Worm (Caenorhabditis elegans) whole organism, early embryonic: ENCODE results near the gene D1005.10.

Experiments
- aly-1 ChIP-seq: sonication (generic microtip); optimal IDR thresholded peaks from 2 replicates; lab custom pipeline; 2016; ENCODE audit warnings: missing genetic modification characterization, missing compliant biosample characterization
- ama-1 ChIP-seq: fragments of 150-350 bp; optimal IDR thresholded peaks from 2 replicates; lab custom pipeline; 2014
- ceh-36 ChIP-seq: sonication (generic microtip); optimal IDR thresholded peaks from 2 replicates; lab custom pipeline; 2016; ENCODE audit warnings: missing genetic modification characterization, inconsistent platforms, missing compliant biosample characterization
- ets-7 ChIP-seq: sonication (generic microtip); optimal IDR thresholded peaks from 2 replicates; lab custom pipeline; 2016; ENCODE audit warnings: missing genotype, missing genetic modification characterization, missing compliant biosample characterization
- flt-1 ChIP-seq: fragments of 200-800 bp; sonication (Bioruptor generic); IDR thresholded peaks from 2 replicates; pipeline ENCODE4 v1.3.6; 2022; ENCODE audit warnings: missing genetic modification characterization, missing compliant biosample characterization
- hmbx-1 ChIP-seq: sonication (generic microtip); optimal IDR thresholded peaks from 2 replicates; lab custom pipeline; 2016; ENCODE audit warnings: mild to moderate bottlenecking, missing genetic modification characterization, missing compliant biosample characterization
- hmg-4 ChIP-seq: fragments of 200-800 bp; sonication (Bioruptor generic); optimal IDR thresholded peaks from 2 replicates; lab custom pipeline; 2018; ENCODE audit warnings: mild to moderate bottlenecking, missing genetic modification characterization, missing compliant biosample characterization
- hnd-1 ChIP-seq: sonication (generic microtip); optimal IDR thresholded peaks from 2 replicates; lab custom pipeline; 2016; ENCODE audit warnings: missing genetic modification characterization, missing compliant biosample characterization
- pes-1 ChIP-seq: fragments of 200-800 bp; sonication (Bioruptor generic); IDR thresholded peaks from 2 replicates; pipeline ENCODE4 v1.3.6; 2022; ENCODE audit warnings: missing genetic modification reagents, missing genetic modification characterization, missing compliant biosample characterization
- scrt-1 ChIP-seq: fragments of 200-800 bp; sonication (Bioruptor generic); IDR thresholded peaks from 2 replicates; pipeline ENCODE4 v1.3.6; 2022; ENCODE audit warnings: missing genetic modification characterization, missing compliant biosample characterization
- sea-1 ChIP-seq: fragments of 200-800 bp; sonication (Bioruptor generic); conservative IDR thresholded peaks from 2 replicates; pipeline ENCODE4 v1.3.6; 2022; ENCODE audit warnings: missing genetic modification characterization, missing compliant biosample characterization
- tbx-11 ChIP-seq: fragments of 200-800 bp; sonication (Bioruptor generic); IDR thresholded peaks from 2 replicates; pipeline ENCODE4 v1.3.6; 2022; ENCODE audit warnings: missing genetic modification characterization, missing compliant biosample characterization
- tbx-37 ChIP-seq: fragments of 200-800 bp; sonication (Bioruptor generic); conservative IDR thresholded peaks from 2 replicates; pipeline ENCODE4 v1.3.6; 2022; ENCODE audit warnings: missing genetic modification reagents, missing genetic modification characterization, missing compliant biosample characterization
- tra-4 ChIP-seq: sonication (generic microtip); optimal IDR thresholded peaks from 2 replicates; lab custom pipeline; 2017; ENCODE audit warnings: missing genetic modification characterization, missing compliant biosample characterization

- TF ChIP-seq ets-7, result no peak
- no peak for TF ChIP-seq flt-1
- no peak for TF ChIP-seq sea-1 (GFP tag; lab: Robert Waterston, UW)
- no peak for TF ChIP-seq ama-1 (lab: Kevin White, UChicago)
- TF ChIP-seq aly-1 (tag; lab: Kevin White, UChicago), result no peak
- no peak for TF ChIP-seq tra-4 (tag; lab: Kevin White, UChicago)
- no peak for TF ChIP-seq tbx-37 (GFP tag; lab: Robert Waterston, UW)
- no peak for TF ChIP-seq tbx-11 (GFP tag; lab: Robert Waterston, UW)
- no peak for TF ChIP-seq hmg-4 (GFP tag; lab: Kevin White, UChicago)
- no peak for TF ChIP-seq ceh-36 (tag; lab: Kevin White, UChicago)
- TF ChIP-seq hnd-1 (tag; lab: Kevin White, UChicago), result no peak
- TF ChIP-seq pes-1 (GFP tag; lab: Robert Waterston, UW), result no peak
- TF ChIP-seq hmbx-1 (tag; lab: Kevin White, UChicago), result no peak
- no peak for TF ChIP-seq scrt-1 (GFP tag; lab: Robert Waterston, UW)
Observed at ce11 chrX:1492174-1492573, 6.2 kb upstream of the D1005.10 start.
